Worm (Caenorhabditis elegans) whole organism, young adult: Measurements from ENCODE around the gene B0280.9.

Experiments used
- B0019.2 ChIP-seq: fragments of 200-800 bp; sonication (Bioruptor generic); conservative IDR thresholded peaks from 2 replicates; pipeline ENCODE4 v1.3.6; 2022; ENCODE audit warnings: missing genetic modification reagents, missing genetic modification characterization, missing compliant biosample characterization
- B0261.1 ChIP-seq: sonication (generic microtip); optimal IDR thresholded peaks from 2 replicates; lab custom pipeline; 2016; ENCODE audit warnings: mild to moderate bottlenecking, missing genetic modification characterization, moderate library complexity, missing compliant biosample characterization
- C17E4.6 ChIP-seq: fragments of 200-800 bp; sonication (Bioruptor generic); IDR thresholded peaks from 2 replicates; pipeline ENCODE4 v1.3.6; 2022; ENCODE audit warnings: missing genetic modification reagents, missing genetic modification characterization, missing compliant biosample characterization
- F23B12.7 ChIP-seq: sonication (generic microtip); optimal IDR thresholded peaks from 2 replicates; lab custom pipeline; 2017; ENCODE audit warnings: missing genetic modification characterization, mild to moderate bottlenecking, missing compliant biosample characterization, antibody characterized with exemption, moderate library complexity; ENCODE audit not compliant: insufficient read depth
- F37B4.10 ChIP-seq: fragments of 200-800 bp; sonication (Bioruptor generic); IDR thresholded peaks from 2 replicates; pipeline ENCODE4 v1.3.6; 2022; ENCODE audit warnings: missing genetic modification characterization, missing compliant biosample characterization
- F55B11.4 ChIP-seq: sonication (generic microtip); optimal IDR thresholded peaks from 2 replicates; lab custom pipeline; 2016; ENCODE audit warnings: missing compliant biosample characterization, missing genetic modification characterization, borderline replicate concordance; ENCODE audit not compliant: insufficient read depth
- F57A8.1 ChIP-seq: fragments of 200-800 bp; sonication (Bioruptor generic); optimal IDR thresholded peaks from 2 replicates; lab custom pipeline; 2018; ENCODE audit warnings: mild to moderate bottlenecking, missing genetic modification characterization, moderate library complexity, missing compliant biosample characterization
- T26A5.8 ChIP-seq: sonication (generic microtip); optimal IDR thresholded peaks from 2 replicates; lab custom pipeline; 2016; ENCODE audit warnings: missing genetic modification characterization, missing compliant biosample characterization
- Y56A3A.18 ChIP-seq: fragments of 200-800 bp; sonication (Bioruptor generic); IDR thresholded peaks from 2 replicates; pipeline ENCODE4 v1.3.6; 2022; ENCODE audit warnings: missing genetic modification reagents, missing genetic modification characterization, missing compliant biosample characterization
- Y67H2A.10 ChIP-seq: fragments of 200-800 bp; sonication (Bioruptor generic); conservative IDR thresholded peaks from 2 replicates; pipeline ENCODE4 v1.3.6; 2022; ENCODE audit warnings: missing genetic modification reagents, missing genetic modification characterization, missing compliant biosample characterization
- ZK185.1 ChIP-seq: sonication (generic microtip); optimal IDR thresholded peaks from 2 replicates; lab custom pipeline; 2016; ENCODE audit warnings: mild to moderate bottlenecking, missing genetic modification characterization, missing compliant biosample characterization; ENCODE audit not compliant: poor library complexity, severe bottlenecking
- ama-1 ChIP-seq, 3 experiments: fragments of 150-350 bp in 1 of 3; sonication (generic microtip) in 2 of 3; optimal IDR thresholded peaks; 2 replicates each; lab custom pipeline; 2014 to 2018; ENCODE audit warnings: missing biosample characterization in 2 of 3, missing genetic modification characterization in 2 of 3, missing genetic modification reagents in 2 of 3
- ccch-3 ChIP-seq: fragments of 200-800 bp; sonication (Bioruptor generic); optimal IDR thresholded peaks from 2 replicates; lab custom pipeline; 2018; ENCODE audit warnings: mild to moderate bottlenecking, missing genetic modification characterization, missing compliant biosample characterization
- cebp-1 ChIP-seq, 2 experiments: fragments of 200-800 bp in 1 of 2; sonication (Bioruptor generic) in 1 of 2; sonication (generic microtip) in 1 of 2; IDR thresholded peaks in 1 of 2; optimal IDR thresholded peaks in 1 of 2; 2 replicates each; pipeline versions ENCODE4 v1.3.6 to Lab custom; 2017 to 2022; ENCODE audit warnings: missing compliant biosample characterization in 2 of 2, missing genetic modification characterization in 2 of 2, mild to moderate bottlenecking in 1 of 2, missing genetic modification reagents in 1 of 2, moderate library complexity in 1 of 2
- ceh-40 ChIP-seq: fragments of 200-800 bp; sonication (Bioruptor generic); IDR thresholded peaks from 2 replicates; pipeline ENCODE4 v1.3.6; 2022; ENCODE audit warnings: missing genetic modification characterization, missing compliant biosample characterization
- ceh-79 ChIP-seq: sonication (generic microtip); optimal IDR thresholded peaks from 2 replicates; lab custom pipeline; 2017; ENCODE audit warnings: mild to moderate bottlenecking, missing genetic modification characterization, missing compliant biosample characterization
- efl-1 ChIP-seq: fragments of 150-350 bp; optimal IDR thresholded peaks from 2 replicates; lab custom pipeline; 2014; ENCODE audit warnings: missing biosample characterization, missing genetic modification reagents, missing genetic modification characterization
- fkh-3 ChIP-seq: sonication (generic microtip); optimal IDR thresholded peaks from 2 replicates; lab custom pipeline; 2016; ENCODE audit warnings: mild to moderate bottlenecking, missing genetic modification characterization, missing compliant biosample characterization
- him-1 ChIP-seq: sonication (generic microtip); optimal IDR thresholded peaks from 2 replicates; lab custom pipeline; 2016; ENCODE audit warnings: missing genotype, missing genetic modification reagents, missing genetic modification characterization, missing compliant biosample characterization
- hmg-1.2 ChIP-seq: fragments of 200-800 bp; sonication (Bioruptor generic); IDR thresholded peaks from 2 replicates; pipeline ENCODE4 v1.3.6; 2022; ENCODE audit warnings: missing genetic modification reagents, missing genetic modification characterization, missing compliant biosample characterization
- let-526 ChIP-seq: fragments of 200-800 bp; sonication (Bioruptor generic); IDR thresholded peaks from 2 replicates; pipeline ENCODE4 v1.3.6; 2022; ENCODE audit warnings: missing genetic modification reagents, missing genetic modification characterization, missing compliant biosample characterization
- lin-26 ChIP-seq: fragments of 200-800 bp; sonication (Bioruptor generic); IDR thresholded peaks from 2 replicates; pipeline ENCODE4 v1.3.6; 2022; ENCODE audit warnings: missing genetic modification reagents, missing genetic modification characterization, missing compliant biosample characterization
- lir-1 ChIP-seq: fragments of 200-800 bp; sonication (Bioruptor generic); conservative IDR thresholded peaks from 2 replicates; pipeline ENCODE4 v1.3.6; 2022; ENCODE audit warnings: missing genetic modification reagents, missing genetic modification characterization, missing compliant biosample characterization
- lsl-1 ChIP-seq: fragments of 200-800 bp; sonication (Bioruptor generic); optimal IDR thresholded peaks from 2 replicates; lab custom pipeline; 2018; ENCODE audit warnings: mild to moderate bottlenecking, missing genetic modification characterization, moderate library complexity, missing compliant biosample characterization
- lsy-27 ChIP-seq: sonication (generic microtip); optimal IDR thresholded peaks from 2 replicates; lab custom pipeline; 2017; ENCODE audit warnings: missing genetic modification characterization, mild to moderate bottlenecking, missing compliant biosample characterization, antibody characterized with exemption, missing genotype, borderline replicate concordance; ENCODE audit not compliant: insufficient read depth
- madf-6 ChIP-seq: fragments of 200-800 bp; sonication (Bioruptor generic); IDR thresholded peaks from 2 replicates; pipeline ENCODE4 v1.3.6; 2022; ENCODE audit warnings: missing genetic modification reagents, missing genetic modification characterization, missing compliant biosample characterization
- mcd-1 ChIP-seq: fragments of 200-800 bp; sonication (Bioruptor generic); IDR thresholded peaks from 2 replicates; pipeline ENCODE4 v1.3.6; 2022; ENCODE audit warnings: missing genetic modification reagents, missing genetic modification characterization, missing compliant biosample characterization
- mes-4 ChIP-seq: sonication (generic microtip); optimal IDR thresholded peaks from 2 replicates; lab custom pipeline; 2016; ENCODE audit warnings: missing genotype, missing genetic modification characterization, missing compliant biosample characterization
- nfya-1 ChIP-seq: sonication (generic microtip); optimal IDR thresholded peaks from 2 replicates; lab custom pipeline; 2017; ENCODE audit warnings: antibody characterized with exemption, missing compliant biosample characterization, missing genetic modification characterization, borderline replicate concordance; ENCODE audit not compliant: insufficient read depth
- nhr-179 ChIP-seq: sonication (generic microtip); optimal IDR thresholded peaks from 2 replicates; lab custom pipeline; 2016; ENCODE audit warnings: mild to moderate bottlenecking, missing genetic modification characterization, missing compliant biosample characterization
- nhr-80 ChIP-seq: sonication (generic microtip); optimal IDR thresholded peaks from 2 replicates; lab custom pipeline; 2016; ENCODE audit warnings: missing genetic modification characterization, missing compliant biosample characterization
- rpc-1 ChIP-seq, 2 experiments: fragments of 150-350 bp in 1 of 2; sonication (generic microtip) in 1 of 2; optimal IDR thresholded peaks; 2 replicates each; lab custom pipeline; 2014 to 2018; ENCODE audit warnings: missing biosample characterization in 1 of 2, missing genetic modification characterization in 1 of 2, missing genetic modification reagents in 1 of 2, missing genotype in 1 of 2
- sea-2 ChIP-seq: fragments of 200-800 bp; sonication (Bioruptor generic); IDR thresholded peaks from 2 replicates; pipeline ENCODE4 v1.3.6; 2022; ENCODE audit warnings: missing genetic modification characterization, missing compliant biosample characterization
- snpc-1.1 ChIP-seq: sonication (generic microtip); optimal IDR thresholded peaks from 2 replicates; lab custom pipeline; 2017; ENCODE audit warnings: missing genetic modification characterization, mild to moderate bottlenecking, missing compliant biosample characterization, antibody characterized with exemption, moderate library complexity, missing genotype, missing genetic modification reagents; ENCODE audit not compliant: insufficient read depth
- snpc-1.3 ChIP-seq: sonication (generic microtip); optimal IDR thresholded peaks from 2 replicates; lab custom pipeline; 2017; ENCODE audit warnings: missing genetic modification characterization, mild to moderate bottlenecking, missing compliant biosample characterization, antibody characterized with exemption, moderate library complexity, missing genotype, missing genetic modification reagents; ENCODE audit not compliant: insufficient read depth
- snpc-3.4 ChIP-seq: sonication (generic microtip); optimal IDR thresholded peaks from 2 replicates; lab custom pipeline; 2017; ENCODE audit warnings: missing genetic modification characterization, mild to moderate bottlenecking, missing compliant biosample characterization, antibody characterized with exemption, moderate library complexity, missing genotype, missing genetic modification reagents
- snpc-4 ChIP-seq, 5 experiments: fragments of 150-350 bp in 1 of 5; sonication (generic microtip) in 4 of 5; optimal IDR thresholded peaks; 2 replicates each; lab custom pipeline; 2014 to 2018; ENCODE audit warnings: missing genetic modification characterization in 5 of 5, missing biosample characterization in 3 of 5, antibody characterized with exemption in 2 of 5, mild to moderate bottlenecking in 2 of 5, missing compliant biosample characterization in 2 of 5, missing genotype in 2 of 5, moderate library complexity in 2 of 5, missing genetic modification reagents in 1 of 5
- tbp1 ChIP-seq: fragments of 200-800 bp; sonication (Bioruptor generic); optimal IDR thresholded peaks from 2 replicates; lab custom pipeline; 2018; ENCODE audit warnings: mild to moderate bottlenecking, missing genetic modification characterization, missing compliant biosample characterization
- xnd-1 ChIP-seq: sonication (generic microtip); optimal IDR thresholded peaks from 2 replicates; lab custom pipeline; 2016; ENCODE audit warnings: missing genotype, missing genetic modification reagents, missing genetic modification characterization, missing compliant biosample characterization
- zim-3 ChIP-seq: sonication (generic microtip); optimal IDR thresholded peaks from 2 replicates; lab custom pipeline; 2017; ENCODE audit warnings: mild to moderate bottlenecking, missing genetic modification characterization, moderate library complexity, missing compliant biosample characterization
- ztf-28 ChIP-seq: fragments of 200-800 bp; sonication (Bioruptor generic); IDR thresholded peaks from 2 replicates; pipeline ENCODE4 v1.3.6; 2022; ENCODE audit warnings: missing genetic modification reagents, missing genetic modification characterization, missing compliant biosample characterization
- ztf-6 ChIP-seq: fragments of 200-800 bp; sonication (Bioruptor generic); IDR thresholded peaks from 2 replicates; pipeline ENCODE4 v1.3.6; 2022; ENCODE audit warnings: missing genetic modification reagents, missing genetic modification characterization, missing compliant biosample characterization

B0280.9 gene

DNA sequence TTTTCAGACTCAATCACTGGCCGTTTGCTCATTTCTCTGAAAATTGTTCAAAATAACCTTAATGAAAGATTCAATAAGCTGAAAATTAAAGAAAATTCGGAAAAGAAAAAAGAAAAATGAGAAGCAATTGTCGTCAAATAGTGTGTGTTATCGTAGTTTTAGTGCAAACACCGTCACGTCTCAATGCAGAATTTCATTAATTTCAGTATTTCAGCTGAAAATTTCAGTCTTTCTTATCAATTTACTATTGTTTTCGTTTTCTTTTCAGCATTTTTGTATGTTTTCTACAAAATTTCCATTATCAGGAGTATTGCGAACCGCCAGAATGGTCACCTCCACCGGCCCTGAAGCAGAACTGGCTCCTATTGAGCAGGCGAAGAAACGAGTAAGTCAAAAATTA lies at the start of gene B0280.9, which contains the start of gene rpia-1:
B0280.9 (minus strand) TSS at position 36 of the 400 bp plus-strand sequence.
rpia-1 (plus strand) TSS at position 269 of the 400 bp plus-strand sequence.
- TF ChIP-seq ama-1 (optimal IDR thresholded peaks at IDR 0.05; lab: Kevin White, UChicago), result no peak
- no peak for TF ChIP-seq ama-1 (GFP tag; optimal IDR thresholded peaks at IDR 0.05; lab: Kevin White, UChicago)
- peak; percentile 28; the same call in 1 of the 2 replicates for TF ChIP-seq hmg-1.2 (GFP tag; lab: Robert Waterston, UW)
- no peak for TF ChIP-seq mes-4 (tag; lab: Kevin White, UChicago)
- no peak for TF ChIP-seq lin-26 (GFP tag; lab: Robert Waterston, UW)
- peak; percentile 32 for TF ChIP-seq snpc-1.1 (tag; lab: Kevin White, UChicago)
- TF ChIP-seq rpc-1 (optimal IDR thresholded peaks at IDR 0.05; lab: Kevin White, UChicago), result no peak
- TF ChIP-seq rpc-1 (tag; optimal IDR thresholded peaks at IDR 0.05; lab: Kevin White, UChicago), result no peak
- peak; percentile 12 for TF ChIP-seq snpc-3.4
- no peak for TF ChIP-seq efl-1 (GFP tag; lab: Kevin White, UChicago)
- no peak for TF ChIP-seq F23B12.7 (tag; lab: Kevin White, UChicago)
- TF ChIP-seq nhr-80 (tag; lab: Kevin White, UChicago), result no peak
- no peak for TF ChIP-seq F57A8.1 (GFP tag; lab: Kevin White, UChicago)
- TF ChIP-seq B0261.1 (tag; lab: Kevin White, UChicago), result no peak
- no peak for TF ChIP-seq cebp-1 (GFP tag; IDR thresholded peaks at IDR 0.05; lab: Robert Waterston, UW)
- peak; percentile 6 for TF ChIP-seq cebp-1 (tag; optimal IDR thresholded peaks at IDR 0.05; lab: Kevin White, UChicago)
- no peak for TF ChIP-seq snpc-4 (GFP tag; optimal IDR thresholded peaks at IDR 0.05; lab: Kevin White, UChicago)
- TF ChIP-seq snpc-4 (tag; optimal IDR thresholded peaks at IDR 0.05; lab: Kevin White, UChicago), result peak in 1 of 4 experiments; percentile 13
- no peak for TF ChIP-seq fkh-3 (tag; lab: Kevin White, UChicago)
- no peak for TF ChIP-seq ztf-6 (GFP tag; lab: Robert Waterston, UW)
- peak; percentile 14 for TF ChIP-seq lsl-1 (GFP tag; lab: Kevin White, UChicago)
- no peak for TF ChIP-seq ZK185.1 (tag; lab: Kevin White, UChicago)
- TF ChIP-seq snpc-1.3 (tag; lab: Kevin White, UChicago), result peak; percentile 41
- TF ChIP-seq xnd-1 (tag; lab: Kevin White, UChicago), result no peak
- TF ChIP-seq Y56A3A.18 (GFP tag; lab: Robert Waterston, UW), result no peak

- TF ChIP-seq lsy-27 (tag; lab: Kevin White, UChicago) (no peak), sea-2 (no peak), T26A5.8 (tag; lab: Kevin White, UChicago) (no peak), ceh-40 (GFP tag; lab: Robert Waterston, UW) (no peak), ccch-3 (GFP tag; lab: Kevin White, UChicago) (no peak), nfya-1 (tag; lab: Kevin White, UChicago) (no peak), xnd-1 (tag; lab: Kevin White, UChicago) (no peak), nhr-179 (tag; lab: Kevin White, UChicago) (no peak)
These were observed 47.4 kb upstream of the B0280.9 start for ce11 chrIII:7170090-7170489.

ce11 chrIII:7167568-7167937 lies 44.9 kb upstream of the B0280.9 start, which contains the start of gene acs-4:
acs-4 (plus strand) TSS chrIII:7167838.
- TF ChIP-seq mcd-1, result no peak
- TF ChIP-seq B0019.2 (GFP tag; lab: Robert Waterston, UW), result no peak
- TF ChIP-seq lir-1 (GFP tag; lab: Robert Waterston, UW), result no peak
- no peak for TF ChIP-seq ama-1 (optimal IDR thresholded peaks at IDR 0.05; lab: Kevin White, UChicago)
- TF ChIP-seq ama-1 (GFP tag; optimal IDR thresholded peaks at IDR 0.05; lab: Kevin White, UChicago), result no peak
- no peak for TF ChIP-seq F55B11.4 (tag; lab: Kevin White, UChicago)
- no peak for TF ChIP-seq tbp1
- TF ChIP-seq him-1 (tag; lab: Kevin White, UChicago), result no peak
- TF ChIP-seq zim-3 (tag; lab: Kevin White, UChicago), result no peak
- no peak for TF ChIP-seq madf-6
- no peak for TF ChIP-seq ceh-79
- TF ChIP-seq T26A5.8 (tag; lab: Kevin White, UChicago), result no peak
- TF ChIP-seq ztf-28 (GFP tag; lab: Robert Waterston, UW), result no peak
- no peak for TF ChIP-seq C17E4.6
- no peak for TF ChIP-seq F37B4.10 (GFP tag; lab: Robert Waterston, UW)
- no peak for TF ChIP-seq let-526 (GFP tag; lab: Robert Waterston, UW)
- no peak for TF ChIP-seq F57A8.1 (GFP tag; lab: Kevin White, UChicago)
- TF ChIP-seq ccch-3 (GFP tag; lab: Kevin White, UChicago), result no peak
- TF ChIP-seq Y67H2A.10, result no peak
- TF ChIP-seq, all 124 proteins: peak for 0
